Worm (Caenorhabditis elegans): ENCODE results near the gene tbx-9.

DNA sequence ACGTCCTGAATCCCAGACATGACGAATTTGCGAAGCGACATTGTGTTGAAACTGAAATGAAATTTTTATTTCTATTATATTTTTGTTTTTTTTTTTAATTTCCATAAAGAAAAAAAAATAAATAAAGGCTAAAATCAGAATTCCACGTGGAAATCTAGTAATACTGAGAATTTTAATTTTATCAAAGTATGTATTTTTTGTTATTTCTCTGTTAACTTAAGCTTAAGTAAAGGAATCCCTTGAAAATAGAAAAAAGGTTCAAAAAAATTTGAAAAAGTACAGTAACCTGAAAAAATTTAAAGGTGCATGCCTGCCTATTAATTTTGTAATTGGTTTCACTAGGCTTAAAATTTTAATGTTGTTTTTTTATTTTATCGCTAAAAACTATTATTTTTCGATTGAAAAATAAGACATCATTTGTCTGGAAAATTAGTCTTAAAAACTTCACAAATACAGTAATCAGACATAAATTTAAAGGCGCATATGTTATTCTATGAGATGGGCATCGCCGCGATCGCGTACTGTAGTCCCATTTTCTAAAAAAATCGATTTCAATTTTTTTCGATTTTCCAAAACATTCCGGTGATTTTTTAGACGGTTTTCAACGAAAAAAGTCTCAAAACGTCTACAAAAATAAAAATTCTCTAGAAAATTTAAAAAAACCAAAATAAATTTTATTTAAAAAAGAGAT, 11.1 kb downstream of the tbx-9 start, which contains the start of gene nex-2:
- TF ChIP-seq pqm-1 (tag; optimal IDR thresholded peaks at IDR 0.05) (no peak), elt-2 (tag; optimal IDR thresholded peaks at IDR 0.05) (no peak)
